Worm (Caenorhabditis elegans): ENCODE data around the gene fbxa-90.

Gene fbxa-90

ce11 chrV:16973338-16973737, 6.7 kb downstream of the fbxa-90 start:
- TF ChIP-seq B0310.2 (tag; optimal IDR thresholded peaks at IDR 0.05): no peak
- TF ChIP-seq hnd-1 (tag; optimal IDR thresholded peaks at IDR 0.05): no peak
- TF ChIP-seq ama-1 (optimal IDR thresholded peaks at IDR 0.05): no peak
- TF ChIP-seq ceh-36 (tag; optimal IDR thresholded peaks at IDR 0.05): no peak
- TF ChIP-seq hmbx-1 (tag; optimal IDR thresholded peaks at IDR 0.05): no peak
- TF ChIP-seq pes-1 (GFP tag; IDR thresholded peaks at IDR 0.05): no peak
- no peak for TF ChIP-seq sea-1 (GFP tag; conservative IDR thresholded peaks at IDR 0.05)
- TF ChIP-seq ceh-13 (GFP tag; optimal IDR thresholded peaks at IDR 0.05): no peak
- TF ChIP-seq F13C5.2 (tag; optimal IDR thresholded peaks at IDR 0.05): no peak
- no peak for TF ChIP-seq tra-4 (tag; optimal IDR thresholded peaks at IDR 0.05)
- TF ChIP-seq tbx-11 (GFP tag; IDR thresholded peaks at IDR 0.05): no peak
- no peak for TF ChIP-seq flt-1 (GFP tag; IDR thresholded peaks at IDR 0.05)
- TF ChIP-seq scrt-1 (GFP tag; IDR thresholded peaks at IDR 0.05): no peak

- no peak for TF ChIP-seq scrt-1 (GFP tag; IDR thresholded peaks at IDR 0.05)
- no peak for TF ChIP-seq sea-1 (GFP tag; conservative IDR thresholded peaks at IDR 0.05)
- TF ChIP-seq ama-1 (optimal IDR thresholded peaks at IDR 0.05): no peak
- no peak for TF ChIP-seq hnd-1 (tag; optimal IDR thresholded peaks at IDR 0.05)
- no peak for TF ChIP-seq tbx-11 (GFP tag; IDR thresholded peaks at IDR 0.05)
- TF ChIP-seq pes-1 (GFP tag; IDR thresholded peaks at IDR 0.05): no peak
- no peak for TF ChIP-seq hmbx-1 (tag; optimal IDR thresholded peaks at IDR 0.05)
- TF ChIP-seq tra-4 (tag; optimal IDR thresholded peaks at IDR 0.05): no peak
- no peak for TF ChIP-seq B0310.2 (tag; optimal IDR thresholded peaks at IDR 0.05)
Observed at ce11 chrV:16974919-16975318, 8.3 kb downstream of the fbxa-90 start, which contains the start of gene srx-54. Gene srx-54, plus strand, starts transcription at chrV:16975219.

- TF ChIP-seq ama-1 (optimal IDR thresholded peaks at IDR 0.05) (no peak), aly-1 (tag; optimal IDR thresholded peaks at IDR 0.05) (no peak), tbx-11 (GFP tag; IDR thresholded peaks at IDR 0.05) (no peak), ets-7 (tag; optimal IDR thresholded peaks at IDR 0.05) (no peak), ceh-36 (tag; optimal IDR thresholded peaks at IDR 0.05) (no peak), tra-4 (tag; optimal IDR thresholded peaks at IDR 0.05) (no peak), pes-1 (GFP tag; IDR thresholded peaks at IDR 0.05) (no peak), flt-1 (GFP tag; IDR thresholded peaks at IDR 0.05) (no peak), tbx-37 (GFP tag; conservative IDR thresholded peaks at IDR 0.05) (no peak), hnd-1 (tag; optimal IDR thresholded peaks at IDR 0.05) (no peak)
Observed at ce11 chrV:16980368-16980767, 13.8 kb downstream of the fbxa-90 start, which contains the start of gene srz-54. Gene srz-54, plus strand, starts transcription at chrV:16980668.

ce11 chrV:16987035-16987434, 20.4 kb downstream of the fbxa-90 start, which contains the start of gene Y102A5C.40:
Gene Y102A5C.40, minus strand, starts transcription at chrV:16987135.
- TF ChIP-seq hmbx-1 (tag; optimal IDR thresholded peaks at IDR 0.05) (no peak), aly-1 (tag; optimal IDR thresholded peaks at IDR 0.05) (no peak), ets-7 (tag; optimal IDR thresholded peaks at IDR 0.05) (no peak), flt-1 (GFP tag; IDR thresholded peaks at IDR 0.05) (no peak), hmg-4 (GFP tag; optimal IDR thresholded peaks at IDR 0.05) (no peak), B0310.2 (tag; optimal IDR thresholded peaks at IDR 0.05) (no peak), ama-1 (optimal IDR thresholded peaks at IDR 0.05) (no peak), tbx-11 (GFP tag; IDR thresholded peaks at IDR 0.05) (no peak), scrt-1 (GFP tag; IDR thresholded peaks at IDR 0.05) (no peak), hnd-1 (tag; optimal IDR thresholded peaks at IDR 0.05) (no peak), ceh-13 (GFP tag; optimal IDR thresholded peaks at IDR 0.05) (no peak), tbx-37 (GFP tag; conservative IDR thresholded peaks at IDR 0.05) (no peak), pes-1 (GFP tag; IDR thresholded peaks at IDR 0.05) (no peak), tra-4 (tag; optimal IDR thresholded peaks at IDR 0.05) (no peak), sea-1 (GFP tag; conservative IDR thresholded peaks at IDR 0.05) (no peak), F13C5.2 (tag; optimal IDR thresholded peaks at IDR 0.05) (no peak), ceh-36 (tag; optimal IDR thresholded peaks at IDR 0.05) (no peak)

- TF ChIP-seq hmg-4 (GFP tag; optimal IDR thresholded peaks at IDR 0.05): no peak
- no peak for TF ChIP-seq sea-1 (GFP tag; conservative IDR thresholded peaks at IDR 0.05)
- TF ChIP-seq flt-1 (GFP tag; IDR thresholded peaks at IDR 0.05): no peak
- no peak for TF ChIP-seq hmbx-1 (tag; optimal IDR thresholded peaks at IDR 0.05)
- TF ChIP-seq B0310.2 (tag; optimal IDR thresholded peaks at IDR 0.05): no peak
- TF ChIP-seq tbx-11 (GFP tag; IDR thresholded peaks at IDR 0.05): no peak
- TF ChIP-seq F13C5.2 (tag; optimal IDR thresholded peaks at IDR 0.05): no peak
- no peak for TF ChIP-seq ceh-36 (tag; optimal IDR thresholded peaks at IDR 0.05)
Observed at ce11 chrV:16987783-16988182, 21.2 kb downstream of the fbxa-90 start.

- TF ChIP-seq ets-7 (tag; optimal IDR thresholded peaks at IDR 0.05) (no peak), hmg-4 (GFP tag; optimal IDR thresholded peaks at IDR 0.05) (no peak), flt-1 (GFP tag; IDR thresholded peaks at IDR 0.05) (no peak)
Observed at ce11 chrV:16988614-16989013, 22.0 kb downstream of the fbxa-90 start, which contains the start of gene Y102A5C.27. Gene Y102A5C.27, minus strand, starts transcription at chrV:16988714.

- TF ChIP-seq tbx-11 (GFP tag; IDR thresholded peaks at IDR 0.05) (no peak), flt-1 (GFP tag; IDR thresholded peaks at IDR 0.05) (no peak), ceh-36 (tag; optimal IDR thresholded peaks at IDR 0.05) (no peak), hmbx-1 (tag; optimal IDR thresholded peaks at IDR 0.05) (no peak), sea-1 (GFP tag; conservative IDR thresholded peaks at IDR 0.05) (no peak), hnd-1 (tag; optimal IDR thresholded peaks at IDR 0.05) (no peak), tbx-37 (GFP tag; conservative IDR thresholded peaks at IDR 0.05) (no peak), ama-1 (optimal IDR thresholded peaks at IDR 0.05) (no peak), hmg-4 (GFP tag; optimal IDR thresholded peaks at IDR 0.05) (no peak), scrt-1 (GFP tag; IDR thresholded peaks at IDR 0.05) (no peak), aly-1 (tag; optimal IDR thresholded peaks at IDR 0.05) (no peak), ets-7 (tag; optimal IDR thresholded peaks at IDR 0.05) (no peak)
Observed at ce11 chrV:16991734-16992133, 25.1 kb downstream of the fbxa-90 start, which contains the start of gene srz-95. Gene srz-95, plus strand, starts transcription at chrV:16992034.

ce11 chrV:16992383-16992782, 25.8 kb downstream of the fbxa-90 start:
- no peak for TF ChIP-seq ama-1 (optimal IDR thresholded peaks at IDR 0.05)
